Worm (Caenorhabditis elegans) whole organism, L1 larva: ENCODE results near the gene sre-10.

Source experiments
- aha-1 ChIP-seq: fragments of 150-350 bp; optimal IDR thresholded peaks from 2 replicates; lab custom pipeline; 2014; ENCODE audit warnings: missing biosample characterization, missing genetic modification characterization
- alr-1 ChIP-seq: fragments of 200-800 bp; sonication (Bioruptor generic); optimal IDR thresholded peaks from 2 replicates; lab custom pipeline; 2018; ENCODE audit warnings: borderline replicate concordance, mild to moderate bottlenecking, missing genetic modification characterization, missing compliant biosample characterization
- ama-1 ChIP-seq: fragments of 150-350 bp; optimal IDR thresholded peaks from 2 replicates; lab custom pipeline; 2014
- ceh-90 ChIP-seq: sonication (generic microtip); optimal IDR thresholded peaks from 2 replicates; lab custom pipeline; 2016; ENCODE audit warnings: missing genetic modification characterization, missing compliant biosample characterization
- dsc-1 ChIP-seq: sonication (generic microtip); optimal IDR thresholded peaks from 2 replicates; lab custom pipeline; 2016; ENCODE audit warnings: mild to moderate bottlenecking, missing genetic modification characterization, missing compliant biosample characterization
- efl-1 ChIP-seq, 4 experiments: fragments of 150-350 bp; optimal IDR thresholded peaks in 3 of 4; peaks in 1 of 4; 1 replicate in 1 of 4; 2 replicates in 3 of 4; lab custom pipeline; 2014; ENCODE audit warnings: missing biosample characterization in 2 of 4, missing genetic modification characterization in 2 of 4, missing genetic modification reagents in 2 of 4
- efl-3 ChIP-seq: fragments of 200-800 bp; sonication (Bioruptor generic); optimal IDR thresholded peaks from 2 replicates; lab custom pipeline; 2018; ENCODE audit warnings: mild to moderate bottlenecking, missing genetic modification characterization, missing compliant biosample characterization
- egl-27 ChIP-seq, 2 experiments: fragments of 150-350 bp in 1 of 2; sonication (generic microtip); optimal IDR thresholded peaks; 3 replicates each; lab custom pipeline; 2017 to 2018; ENCODE audit warnings: missing biosample characterization in 2 of 2, missing genetic modification characterization in 2 of 2, missing genetic modification reagents in 2 of 2
- elt-2 ChIP-seq: sonication (generic microtip); optimal IDR thresholded peaks from 2 replicates; lab custom pipeline; 2016; ENCODE audit warnings: missing genetic modification characterization, mild to moderate bottlenecking, inconsistent platforms, missing compliant biosample characterization, missing genetic modification reagents
- ets-5 ChIP-seq: fragments of 200-800 bp; sonication (Bioruptor generic); IDR thresholded peaks from 2 replicates; pipeline ENCODE4 v1.3.6; 2022; ENCODE audit warnings: missing genetic modification characterization, missing compliant biosample characterization
- fkh-8 ChIP-seq: sonication (generic microtip); optimal IDR thresholded peaks from 2 replicates; lab custom pipeline; 2016; ENCODE audit warnings: mild to moderate bottlenecking, missing genetic modification characterization, missing compliant biosample characterization
- fos-1 ChIP-seq: fragments of 150-350 bp; optimal IDR thresholded peaks from 2 replicates; lab custom pipeline; 2014; ENCODE audit warnings: missing biosample characterization, missing genetic modification characterization
- hpl-2 ChIP-seq: fragments of 150-350 bp; optimal IDR thresholded peaks from 2 replicates; lab custom pipeline; 2014; ENCODE audit warnings: missing biosample characterization, missing genetic modification reagents, missing genetic modification characterization
- irx-1 ChIP-seq: sonication (generic microtip); optimal IDR thresholded peaks from 2 replicates; lab custom pipeline; 2016; ENCODE audit warnings: missing genetic modification characterization, missing compliant biosample characterization
- jun-1 ChIP-seq: fragments of 150-350 bp; optimal IDR thresholded peaks from 2 replicates; lab custom pipeline; 2014; ENCODE audit warnings: missing biosample characterization, missing genetic modification reagents, missing genetic modification characterization
- lin-13 ChIP-seq: fragments of 150-350 bp; optimal IDR thresholded peaks from 2 replicates; lab custom pipeline; 2014; ENCODE audit warnings: missing biosample characterization, missing genetic modification reagents, missing genetic modification characterization
- lin-14 ChIP-seq: fragments of 200-800 bp; sonication (Bioruptor generic); optimal IDR thresholded peaks from 2 replicates; lab custom pipeline; 2018; ENCODE audit warnings: mild to moderate bottlenecking, missing genetic modification characterization, moderate library complexity, missing compliant biosample characterization
- lin-15B ChIP-seq: fragments of 150-350 bp; sonication (generic microtip); optimal IDR thresholded peaks from 3 replicates; lab custom pipeline; 2014; ENCODE audit warnings: missing biosample characterization, missing genetic modification characterization
- lin-35 ChIP-seq, 2 experiments: fragments of 150-350 bp; optimal IDR thresholded peaks; 2 replicates each; lab custom pipeline; 2014; ENCODE audit warnings: missing biosample characterization in 2 of 2, missing genetic modification characterization in 2 of 2, missing genetic modification reagents in 2 of 2
- lsy-2 ChIP-seq, 2 experiments: fragments of 150-350 bp; optimal IDR thresholded peaks; 2 replicates each; lab custom pipeline; 2014; ENCODE audit warnings: missing biosample characterization in 2 of 2, missing genetic modification characterization in 2 of 2
- mdl-1 ChIP-seq, 2 experiments: fragments of 150-350 bp; optimal IDR thresholded peaks; 2 replicates each; lab custom pipeline; 2014 to 2017; ENCODE audit warnings: missing biosample characterization in 2 of 2, missing genetic modification characterization in 2 of 2, inconsistent platforms in 1 of 2
- mep-1 ChIP-seq: fragments of 150-350 bp; optimal IDR thresholded peaks from 2 replicates; lab custom pipeline; 2014; ENCODE audit warnings: missing biosample characterization, missing genetic modification characterization
- nhr-20 ChIP-seq: sonication (generic microtip); optimal IDR thresholded peaks from 2 replicates; lab custom pipeline; 2016; ENCODE audit warnings: mild to moderate bottlenecking, missing genetic modification characterization, missing compliant biosample characterization
- nhr-237 ChIP-seq: fragments of 150-350 bp; optimal IDR thresholded peaks from 2 replicates; lab custom pipeline; 2014; ENCODE audit warnings: missing biosample characterization, missing genetic modification characterization
- nhr-28 ChIP-seq: fragments of 150-350 bp; optimal IDR thresholded peaks from 2 replicates; lab custom pipeline; 2014; ENCODE audit warnings: missing biosample characterization, missing genetic modification characterization
- nhr-47 ChIP-seq: sonication (generic microtip); optimal IDR thresholded peaks from 2 replicates; lab custom pipeline; 2016; ENCODE audit warnings: mild to moderate bottlenecking, missing genetic modification characterization, moderate library complexity, missing compliant biosample characterization
- nhr-71 ChIP-seq: sonication (generic microtip); optimal IDR thresholded peaks from 2 replicates; lab custom pipeline; 2016; ENCODE audit warnings: mild to moderate bottlenecking, missing genetic modification characterization, moderate library complexity, missing compliant biosample characterization
- nhr-77 ChIP-seq: fragments of 150-350 bp; optimal IDR thresholded peaks from 2 replicates; lab custom pipeline; 2014; ENCODE audit warnings: missing biosample characterization, missing genetic modification characterization
- nhr-84 ChIP-seq: sonication (generic microtip); optimal IDR thresholded peaks from 2 replicates; lab custom pipeline; 2017; ENCODE audit warnings: missing biosample characterization, missing genetic modification characterization
- nhr-85 ChIP-seq: sonication (generic microtip); peaks from one replicate; lab custom pipeline; 2016; ENCODE audit warnings: missing genetic modification characterization, inconsistent platforms, missing compliant biosample characterization
- nhr-90 ChIP-seq: sonication (generic microtip); optimal IDR thresholded peaks from 2 replicates; lab custom pipeline; 2016; ENCODE audit warnings: mild to moderate bottlenecking, missing genetic modification characterization, missing compliant biosample characterization; ENCODE audit not compliant: poor library complexity
- snu-23 ChIP-seq: sonication (generic microtip); optimal IDR thresholded peaks from 2 replicates; lab custom pipeline; 2016; ENCODE audit warnings: missing genetic modification characterization, missing compliant biosample characterization
- unc-30 ChIP-seq: sonication (generic microtip); optimal IDR thresholded peaks from 2 replicates; lab custom pipeline; 2017; ENCODE audit warnings: missing biosample characterization, missing genetic modification characterization
- unc-62 ChIP-seq: fragments of 150-350 bp; optimal IDR thresholded peaks from 2 replicates; lab custom pipeline; 2014; ENCODE audit warnings: missing biosample characterization, missing genetic modification reagents, missing genetic modification characterization
- unc-98 ChIP-seq: fragments of 200-800 bp; sonication (Bioruptor generic); IDR thresholded peaks from 2 replicates; pipeline ENCODE4 v1.3.6; 2022; ENCODE audit warnings: missing genetic modification characterization, missing compliant biosample characterization
- zip-4 ChIP-seq: fragments of 200-800 bp; sonication (Bioruptor generic); optimal IDR thresholded peaks from 2 replicates; lab custom pipeline; 2018; ENCODE audit warnings: mild to moderate bottlenecking, missing genetic modification characterization, moderate library complexity, missing compliant biosample characterization
- ztf-4 ChIP-seq: fragments of 150-350 bp; optimal IDR thresholded peaks from 2 replicates; lab custom pipeline; 2014; ENCODE audit warnings: missing biosample characterization, missing genetic modification characterization

The sre-10 gene

DNA sequence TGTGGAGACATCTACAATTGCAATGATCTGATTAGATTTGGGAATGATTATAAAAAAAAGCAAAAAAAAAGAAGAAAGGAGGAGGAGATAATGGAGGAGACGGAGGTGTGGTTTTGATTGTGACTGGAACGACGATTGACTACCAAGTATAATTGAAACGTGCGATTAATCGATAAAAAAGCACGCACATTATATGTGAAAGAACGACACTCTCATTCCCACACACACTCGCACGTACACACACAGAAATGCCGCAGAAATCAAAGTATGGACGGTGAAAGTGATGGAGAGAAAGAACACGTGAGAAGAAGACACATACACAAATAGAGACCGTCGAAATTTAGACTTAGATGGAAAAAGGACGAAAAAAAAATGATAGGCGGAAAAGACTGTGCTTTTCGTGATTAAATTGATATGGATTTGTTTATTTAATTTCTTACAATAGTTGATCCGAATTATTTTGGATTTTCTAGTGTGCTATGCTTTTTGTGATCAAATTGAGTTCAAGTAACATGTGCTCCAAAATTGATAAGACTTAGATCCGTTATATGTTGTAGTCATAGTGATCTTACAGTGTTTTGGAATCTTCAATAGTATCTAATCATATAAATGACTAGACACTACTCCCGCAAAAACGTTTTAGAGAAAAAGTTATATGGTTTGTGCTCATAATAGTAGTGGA, 38.5 kb upstream of the sre-10 start, which contains the start of gene nhr-135 (continued):
- TF ChIP-seq mdl-1 (tag; optimal IDR thresholded peaks at IDR 0.05; lab: Kevin White, UChicago), result peak in 1 of 2 experiments; percentile 89
- TF ChIP-seq elt-2, result peak; percentile 81
- TF ChIP-seq lin-35 (GFP tag; optimal IDR thresholded peaks at IDR 0.05; lab: Kevin White, UChicago), result peak in 1 of 2 experiments; percentile 77
- peak; percentile 70 for TF ChIP-seq snu-23 (GFP tag; lab: Kevin White, UChicago)
- peak in 1 of 2 experiments; percentile 50 for TF ChIP-seq lsy-2 (tag; optimal IDR thresholded peaks at IDR 0.05; lab: Kevin White, UChicago)
- TF ChIP-seq lin-14, result peak; percentile 83
- no peak for TF ChIP-seq nhr-84
- TF ChIP-seq nhr-90 (tag; lab: Kevin White, UChicago), result peak; percentile 60
- TF ChIP-seq nhr-77 (tag; lab: Kevin White, UChicago), result peak; percentile 43
- no peak for TF ChIP-seq fos-1
- peak; percentile 27 for TF ChIP-seq nhr-47 (tag; lab: Kevin White, UChicago)

- TF ChIP-seq mep-1 (tag; lab: Kevin White, UChicago) (no peak), jun-1 (no peak), ceh-90 (tag; lab: Kevin White, UChicago) (no peak), nhr-47 (tag; lab: Kevin White, UChicago) (no peak), egl-27 (tag; optimal IDR thresholded peaks at IDR 0.05; lab: Kevin White, UChicago) (no peak), lin-13 (no peak), unc-30 (no peak), nhr-20 (tag; lab: Kevin White, UChicago) (peak; percentile 51), ets-5 (GFP tag; lab: Robert Waterston, UW) (no peak), lsy-2 (tag; optimal IDR thresholded peaks at IDR 0.05; lab: Kevin White, UChicago) (no peak), nhr-71 (tag; lab: Kevin White, UChicago) (peak; percentile 19), nhr-237 (no peak), fkh-8 (tag; lab: Kevin White, UChicago) (no peak), hpl-2 (GFP tag; lab: Kevin White, UChicago) (no peak), lin-35 (GFP tag; optimal IDR thresholded peaks at IDR 0.05; lab: Kevin White, UChicago) (no peak), lin-14 (peak; percentile 15), elt-2 (peak; percentile 67), aha-1 (no peak), ama-1 (lab: Kevin White, UChicago) (no peak), efl-3 (GFP tag; lab: Kevin White, UChicago) (no peak), alr-1 (no peak), zip-4 (GFP tag; lab: Kevin White, UChicago) (no peak), nhr-85 (tag; lab: Kevin White, UChicago) (peak; percentile 71), lin-15B (tag; lab: Kevin White, UChicago) (no peak), dsc-1 (tag; lab: Kevin White, UChicago) (peak; percentile 14), ztf-4 (tag; lab: Kevin White, UChicago) (no peak), unc-98 (no peak)
These were observed 36.9 kb upstream of the sre-10 start for ce11 chrV:7095254-7095990.

ce11 chrV:7096129-7096730, 36.1 kb upstream of the sre-10 start:
- TF ChIP-seq efl-1 (optimal IDR thresholded peaks at IDR 0.05; lab: Kevin White, UChicago) (no peak), efl-1 (GFP tag; optimal IDR thresholded peaks at IDR 0.05 in 1 of 2; lab: Kevin White, UChicago) (peak in 1 of 2 experiments; percentile 91), ceh-90 (tag; lab: Kevin White, UChicago) (no peak), egl-27 (tag; optimal IDR thresholded peaks at IDR 0.05; lab: Kevin White, UChicago) (no peak), efl-3 (GFP tag; lab: Kevin White, UChicago) (no peak), unc-30 (no peak), irx-1 (tag; lab: Kevin White, UChicago) (no peak), jun-1 (no peak), nhr-28 (tag; lab: Kevin White, UChicago) (no peak), unc-62 (GFP tag; lab: Kevin White, UChicago) (no peak)
